Worm (Caenorhabditis elegans): ENCODE results near the gene lgc-9.

- TF ChIP-seq unc-42 (tag; optimal IDR thresholded peaks at IDR 0.05) (no peak), sox-2 (GFP tag; IDR thresholded peaks at IDR 0.05) (no peak), fkh-10 (GFP tag; optimal IDR thresholded peaks at IDR 0.05) (no peak), pros-1 (tag; optimal IDR thresholded peaks at IDR 0.05) (no peak), ceh-45 (GFP tag; IDR thresholded peaks at IDR 0.05) (no peak), pha-4 (tag; optimal IDR thresholded peaks at IDR 0.05) (no peak), ceh-48 (tag; optimal IDR thresholded peaks at IDR 0.05) (no peak), npax-4 (tag; optimal IDR thresholded peaks at IDR 0.05) (no peak)
Measured at ce11 chrIV:3378080-3378804, 37.2 kb upstream of the lgc-9 start, which contains the start of gene otub-4.

All from whole organism, late embryonic.